Worm (Caenorhabditis elegans): ENCODE measurements around the gene C54F6.3.

C54F6.3 gene

ce11 chrV:7525695-7526094 lies 7.4 kb upstream of the C54F6.3 start, which contains the start of gene C54F6.18:
TSS of gene C54F6.18 (plus strand) at chrV:7525995.
- TF ChIP-seq nhr-6 (tag; optimal IDR thresholded peaks at IDR 0.05) (no peak), lin-11 (tag; optimal IDR thresholded peaks at IDR 0.05) (no peak), nhr-77 (tag; optimal IDR thresholded peaks at IDR 0.05) (no peak), nhr-11 (tag; optimal IDR thresholded peaks at IDR 0.05) (no peak), nhr-23 (tag; optimal IDR thresholded peaks at IDR 0.05) (no peak), nhr-25 (tag; optimal IDR thresholded peaks at IDR 0.05) (no peak), mbf-1 (tag; optimal IDR thresholded peaks at IDR 0.05) (no peak), sma-3 (GFP tag; optimal IDR thresholded peaks at IDR 0.05) (no peak), nhr-10 (tag; optimal IDR thresholded peaks at IDR 0.05) (no peak), ceh-16 (tag; optimal IDR thresholded peaks at IDR 0.05) (no peak), nhr-12 (tag; optimal IDR thresholded peaks at IDR 0.05) (no peak), sma-9 (GFP tag; optimal IDR thresholded peaks at IDR 0.05) (no peak), sma-9 (tag; optimal IDR thresholded peaks at IDR 0.05) (no peak), snpc-4 (tag; optimal IDR thresholded peaks at IDR 0.05) (no peak), ama-1 (optimal IDR thresholded peaks at IDR 0.05) (no peak), ZK546.5 (tag; optimal IDR thresholded peaks at IDR 0.05) (no peak), R02D3.7 (tag; optimal IDR thresholded peaks at IDR 0.05) (no peak), gmeb-1 (tag; optimal IDR thresholded peaks at IDR 0.05) (no peak), lsy-2 (tag; optimal IDR thresholded peaks at IDR 0.05) (no peak), elt-3 (tag; optimal IDR thresholded peaks at IDR 0.05) (no peak)

DNA sequence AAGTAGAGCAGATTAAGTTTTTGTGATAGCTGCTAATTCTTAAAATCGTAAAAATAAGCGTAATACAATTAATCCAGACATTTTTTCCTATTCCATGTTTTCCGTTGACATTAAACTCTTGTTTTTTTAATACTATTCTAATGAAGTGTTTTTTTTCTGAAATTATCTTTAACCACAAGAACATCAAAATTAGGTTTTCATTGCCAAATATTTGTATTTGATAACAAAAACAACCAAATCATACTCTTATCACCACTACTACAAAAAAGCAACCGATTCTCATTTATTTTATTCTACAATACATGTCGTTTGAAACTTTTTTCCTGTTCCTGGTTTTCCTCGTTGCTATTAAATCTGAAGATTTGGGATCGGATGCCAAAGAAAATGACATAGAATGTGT lies 5.9 kb upstream of the C54F6.3 start, which contains the start of gene C54F6.17:
Gene C54F6.17, plus strand, starts transcription at position 301 of the 400 bp plus-strand sequence.
- no peak for TF ChIP-seq sem-4 (tag; optimal IDR thresholded peaks at IDR 0.05)
- no peak for TF ChIP-seq nhr-129 (tag; optimal IDR thresholded peaks at IDR 0.05)
- TF ChIP-seq nhr-237 (tag; optimal IDR thresholded peaks at IDR 0.05): no peak
- no peak for TF ChIP-seq ZK546.5 (tag; optimal IDR thresholded peaks at IDR 0.05)
- no peak for TF ChIP-seq snpc-4 (tag; optimal IDR thresholded peaks at IDR 0.05)
- no peak for TF ChIP-seq crh-2 (tag; optimal IDR thresholded peaks at IDR 0.05)
- TF ChIP-seq R02D3.7 (tag; optimal IDR thresholded peaks at IDR 0.05): no peak

DNA sequence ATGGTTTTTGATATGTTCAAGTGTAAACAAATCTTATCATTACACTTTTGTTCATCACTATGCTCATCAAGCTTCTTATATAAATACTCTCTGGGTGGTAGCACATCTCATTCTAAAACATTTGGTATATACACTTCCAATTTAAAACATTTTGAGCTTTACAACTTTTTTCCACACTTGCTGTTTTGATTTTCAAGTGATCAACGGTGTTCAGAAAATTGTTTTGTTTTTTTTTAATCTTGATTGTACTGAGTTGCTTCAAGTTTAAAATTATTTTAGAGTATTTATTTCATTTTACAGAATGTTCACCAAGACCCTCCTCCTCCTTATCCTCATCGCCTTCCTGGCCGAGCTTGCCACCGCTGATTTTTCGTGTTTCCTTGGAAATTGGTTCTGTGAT lies 4.2 kb upstream of the C54F6.3 start, which contains the start of gene C54F6.5:
Gene C54F6.5, plus strand, starts transcription at position 301 of the 400 bp plus-strand sequence.
- no peak for TF ChIP-seq lsy-2 (tag; optimal IDR thresholded peaks at IDR 0.05)
- no peak for TF ChIP-seq unc-55 (GFP tag; optimal IDR thresholded peaks at IDR 0.05)
- no peak for TF ChIP-seq blmp-1 (tag; optimal IDR thresholded peaks at IDR 0.05; ENCODE audit: insufficient read depth)
- TF ChIP-seq ztf-4 (tag; optimal IDR thresholded peaks at IDR 0.05): no peak
- TF ChIP-seq mbf-1 (tag; optimal IDR thresholded peaks at IDR 0.05): no peak
- TF ChIP-seq dmd-4 (tag; optimal IDR thresholded peaks at IDR 0.05): no peak
- no peak for TF ChIP-seq ztf-1 (GFP tag; conservative IDR thresholded peaks at IDR 0.05)
- no peak for TF ChIP-seq unc-39 (tag; optimal IDR thresholded peaks at IDR 0.05)

ce11 chrV:7529840-7530239 lies 3.2 kb upstream of the C54F6.3 start, which contains the start of gene swt-2:
TSS of gene swt-2 (plus strand) at chrV:7530140.
- TF ChIP-seq lsy-2 (tag; optimal IDR thresholded peaks at IDR 0.05) (no peak), zag-1 (tag; optimal IDR thresholded peaks at IDR 0.05) (no peak), sma-3 (GFP tag; optimal IDR thresholded peaks at IDR 0.05) (no peak), unc-39 (tag; optimal IDR thresholded peaks at IDR 0.05) (no peak), egl-27 (tag; optimal IDR thresholded peaks at IDR 0.05) (no peak), nhr-23 (tag; optimal IDR thresholded peaks at IDR 0.05) (no peak), nhr-237 (tag; optimal IDR thresholded peaks at IDR 0.05) (no peak), R02D3.7 (tag; optimal IDR thresholded peaks at IDR 0.05) (no peak), unc-62 (GFP tag; optimal IDR thresholded peaks at IDR 0.05) (no peak), mab-5 (tag; optimal IDR thresholded peaks at IDR 0.05) (no peak), aly-2 (tag; optimal IDR thresholded peaks at IDR 0.05) (no peak), ztf-4 (tag; optimal IDR thresholded peaks at IDR 0.05) (no peak), peb-1 (tag; optimal IDR thresholded peaks at IDR 0.05) (no peak), ceh-82 (tag; optimal IDR thresholded peaks at IDR 0.05) (no peak)

DNA sequence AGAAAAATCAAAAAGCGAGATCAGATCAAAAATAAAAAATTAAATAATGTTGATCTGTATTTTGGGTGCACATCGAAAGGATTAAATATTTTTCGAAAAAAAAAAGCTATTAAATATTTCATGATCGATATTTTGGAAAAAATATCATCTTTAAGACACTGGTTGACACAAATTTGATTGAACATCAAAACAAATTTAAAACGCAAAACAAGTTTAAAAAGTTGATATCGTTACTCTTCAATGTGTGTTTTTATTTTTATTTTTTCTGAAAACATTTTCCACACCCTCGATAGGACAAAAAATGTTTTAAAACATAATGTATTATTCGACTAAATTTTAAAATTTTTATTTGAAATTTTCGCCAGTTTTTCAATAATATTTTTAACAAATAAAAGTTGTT lies 5.0 kb downstream of the C54F6.3 start, which contains the start of gene C54F6.12:
Gene C54F6.12, minus strand, starts transcription at position 101 of the 400 bp plus-strand sequence.
- TF ChIP-seq nhr-12 (tag; optimal IDR thresholded peaks at IDR 0.05) (no peak), mab-5 (tag; optimal IDR thresholded peaks at IDR 0.05) (no peak)

Data from whole organism, L2 larva.